Worm (Caenorhabditis elegans) whole organism, L4 larva: ENCODE measurements around the gene vab-2.

Experiments used
- ama-1 ChIP-seq: fragments of 150-350 bp; optimal IDR thresholded peaks from 2 replicates; lab custom pipeline; 2014; ENCODE audit warnings: inconsistent platforms, mixed read lengths
- daf-19 ChIP-seq: fragments of 200-800 bp; sonication (Bioruptor generic); conservative IDR thresholded peaks from 2 replicates; pipeline ENCODE4 v1.3.6; 2022; ENCODE audit warnings: missing genetic modification characterization, missing compliant biosample characterization
- dpl-1 ChIP-seq: fragments of 150-350 bp; optimal IDR thresholded peaks from 2 replicates; lab custom pipeline; 2014; ENCODE audit warnings: missing biosample characterization, missing genetic modification reagents, missing genetic modification characterization
- dve-1 ChIP-seq: sonication (generic microtip); optimal IDR thresholded peaks from 2 replicates; lab custom pipeline; 2017; ENCODE audit warnings: antibody characterized with exemption, mild to moderate bottlenecking, missing genetic modification characterization, missing compliant biosample characterization; ENCODE audit not compliant: insufficient read depth
- hlh-30 ChIP-seq: sonication (generic microtip); optimal IDR thresholded peaks from 2 replicates; lab custom pipeline; 2017; ENCODE audit warnings: antibody characterized with exemption, mild to moderate bottlenecking, missing genetic modification characterization, missing compliant biosample characterization; ENCODE audit not compliant: insufficient read depth
- lsy-2 ChIP-seq, 2 experiments: fragments of 150-350 bp in 1 of 2; sonication (generic microtip) in 1 of 2; optimal IDR thresholded peaks; 2 replicates each; lab custom pipeline; 2014 to 2017; ENCODE audit warnings: missing biosample characterization in 2 of 2, missing genetic modification characterization in 2 of 2
- nhr-102 ChIP-seq: sonication (generic microtip); optimal IDR thresholded peaks from 2 replicates; lab custom pipeline; 2016; ENCODE audit warnings: mild to moderate bottlenecking, missing genetic modification characterization, moderate library complexity, missing compliant biosample characterization
- nhr-41 ChIP-seq: fragments of 200-800 bp; sonication (Bioruptor generic); IDR thresholded peaks from 2 replicates; pipeline ENCODE4 v1.3.6; 2022; ENCODE audit warnings: missing genetic modification reagents, missing genetic modification characterization, missing compliant biosample characterization
- nhr-77 ChIP-seq: fragments of 150-350 bp; optimal IDR thresholded peaks from 2 replicates; lab custom pipeline; 2014; ENCODE audit warnings: missing biosample characterization, missing genetic modification characterization
- unc-39 ChIP-seq: sonication (generic microtip); optimal IDR thresholded peaks from 2 replicates; lab custom pipeline; 2017; ENCODE audit warnings: missing biosample characterization, missing genetic modification characterization
- unc-62 ChIP-seq, 3 experiments: fragments of 150-350 bp in 1 of 3; sonication (generic microtip); optimal IDR thresholded peaks in 2 of 3; peaks in 1 of 3; 1 replicate in 1 of 3; 2 replicates in 2 of 3; lab custom pipeline; 2014 to 2017; ENCODE audit warnings: missing biosample characterization in 3 of 3, missing genetic modification characterization in 3 of 3, missing genetic modification reagents in 3 of 3, missing genotype in 1 of 3

ce11 chrIV:3731430-3731829, 35.2 kb downstream of the vab-2 start:
- TF ChIP-seq lsy-2 (tag; optimal IDR thresholded peaks at IDR 0.05; lab: Kevin White, UChicago) = no peak
- no peak for TF ChIP-seq daf-19 (GFP tag; lab: Robert Waterston, UW)
- TF ChIP-seq ama-1 (lab: Kevin White, UChicago) = no peak
- no peak for TF ChIP-seq nhr-77
- TF ChIP-seq nhr-41 (GFP tag; lab: Robert Waterston, UW) = no peak
- no peak for TF ChIP-seq hlh-30
- no peak for TF ChIP-seq nhr-102 (tag; lab: Kevin White, UChicago)
- no peak for TF ChIP-seq unc-39
- no peak for TF ChIP-seq dve-1 (tag; lab: Kevin White, UChicago)
- no peak for TF ChIP-seq unc-62 (GFP tag; optimal IDR thresholded peaks at IDR 0.05 in 1 of 2; lab: Kevin White, UChicago)
- no peak for TF ChIP-seq unc-62 (tag; optimal IDR thresholded peaks at IDR 0.05; lab: Kevin White, UChicago)
- no peak for TF ChIP-seq dpl-1 (GFP tag; lab: Kevin White, UChicago)
